Worm (Caenorhabditis elegans) whole organism, late embryonic: ENCODE data around the gene vrp-1.

Source experiments
- ceh-22 ChIP-seq: sonication (generic microtip); optimal IDR thresholded peaks from 2 replicates; lab custom pipeline; 2017; ENCODE audit warnings: missing biosample characterization, missing genetic modification characterization
- dve-1 ChIP-seq: sonication (generic microtip); optimal IDR thresholded peaks from 2 replicates; lab custom pipeline; 2017; ENCODE audit warnings: antibody characterized with exemption, mild to moderate bottlenecking, missing genetic modification characterization, missing compliant biosample characterization
- fkh-10 ChIP-seq: fragments of 150-350 bp; optimal IDR thresholded peaks from 2 replicates; lab custom pipeline; 2014; ENCODE audit warnings: missing biosample characterization, missing genetic modification reagents, missing genetic modification characterization
- hlh-30 ChIP-seq: sonication (generic microtip); optimal IDR thresholded peaks from 2 replicates; lab custom pipeline; 2017; ENCODE audit warnings: antibody characterized with exemption, missing genetic modification characterization, missing compliant biosample characterization; ENCODE audit not compliant: insufficient read depth
- nhr-11 ChIP-seq: fragments of 150-350 bp; optimal IDR thresholded peaks from 2 replicates; lab custom pipeline; 2014; ENCODE audit warnings: missing biosample characterization, missing genetic modification characterization
- pag-3 ChIP-seq: sonication (generic microtip); optimal IDR thresholded peaks from 2 replicates; lab custom pipeline; 2016; ENCODE audit warnings: missing compliant biosample characterization, missing genetic modification characterization, borderline replicate concordance
- pax-1 ChIP-seq: fragments of 150-350 bp; optimal IDR thresholded peaks from 2 replicates; lab custom pipeline; 2014; ENCODE audit warnings: missing biosample characterization, missing genetic modification characterization
- pqm-1 ChIP-seq: sonication (generic microtip); optimal IDR thresholded peaks from 2 replicates; lab custom pipeline; 2016; ENCODE audit warnings: missing genetic modification characterization, missing compliant biosample characterization
- unc-86 ChIP-seq: sonication (generic microtip); optimal IDR thresholded peaks from 2 replicates; lab custom pipeline; 2016; ENCODE audit warnings: missing genetic modification characterization, missing compliant biosample characterization

DNA sequence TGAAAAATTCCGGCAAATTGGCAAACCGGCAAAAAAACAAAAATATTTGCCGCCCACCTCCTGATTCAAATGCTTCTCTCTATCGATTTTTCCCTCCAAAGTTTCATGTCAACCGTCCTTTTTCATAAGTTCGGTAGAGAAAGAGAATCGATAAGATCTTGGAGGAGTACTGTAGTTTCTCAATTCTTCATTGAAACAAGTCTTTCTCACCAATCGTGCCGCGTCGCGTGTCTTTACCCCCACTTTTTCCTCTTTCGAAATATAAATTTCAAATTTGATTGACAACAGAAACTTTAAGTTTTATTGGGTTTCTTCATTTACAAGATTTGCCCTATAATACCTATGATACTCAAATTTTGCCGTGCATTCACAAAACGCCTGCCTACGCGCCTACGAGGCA lies 6.2 kb downstream of the vrp-1 start:
- TF ChIP-seq ceh-22 (tag; lab: Kevin White, UChicago), result no peak
- TF ChIP-seq pqm-1 (tag; lab: Kevin White, UChicago), result no peak
- no peak for TF ChIP-seq nhr-11 (tag; lab: Kevin White, UChicago)
- no peak for TF ChIP-seq fkh-10 (GFP tag; lab: Kevin White, UChicago)
- no peak for TF ChIP-seq pax-1 (tag; lab: Kevin White, UChicago)
- no peak for TF ChIP-seq unc-86 (tag; lab: Kevin White, UChicago)
- TF ChIP-seq hlh-30 (tag; lab: Kevin White, UChicago), result no peak
- TF ChIP-seq pag-3 (tag; lab: Kevin White, UChicago), result no peak
- no peak for TF ChIP-seq dve-1
